Fruit fly (Drosophila melanogaster): ENCODE results near the gene Sol1.
A peak's percentile ranks its signal among the peaks of the same experiment; 100 is the strongest.

The Sol1 gene

DNA sequence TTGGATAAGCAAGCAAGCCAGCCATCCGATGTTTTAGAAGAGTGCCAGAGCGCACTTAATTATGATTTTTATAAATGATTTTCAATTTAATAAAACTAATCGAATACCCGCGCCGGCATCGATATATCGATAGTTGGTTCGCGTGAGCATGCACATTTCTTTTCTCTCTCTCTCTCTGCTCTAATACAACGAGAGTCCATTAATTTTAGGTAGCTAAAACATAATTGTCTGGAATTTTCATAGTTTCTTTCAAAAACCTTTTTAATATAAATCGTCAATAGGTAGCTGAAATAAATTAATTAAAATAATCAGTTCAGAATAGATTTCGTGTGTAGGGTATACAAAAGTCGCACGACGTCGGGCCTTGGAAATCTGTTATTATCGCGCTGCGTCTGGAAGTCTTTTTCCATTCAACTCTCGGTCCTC lies 62.9 kb downstream of the Sol1 start, which contains the start of gene CG18549 (continued):
- TF ChIP-seq Stat92E (GFP tag; optimal IDR thresholded peaks at IDR 0.05) (peak in 1 of 3 experiments; percentile 100), grn (GFP tag; optimal IDR thresholded peaks at IDR 0.05) (peak; percentile 97), crp (GFP tag; optimal IDR thresholded peaks at IDR 0.05) (peak; percentile 44 to 81), HLH4C (GFP tag; IDR thresholded peaks at IDR 0.05; ENCODE audit: partially characterized antibody) (peak; percentile 73), sens-2 (GFP tag; IDR thresholded peaks at IDR 0.05) (peak; percentile 100), CG6765 (GFP tag; optimal IDR thresholded peaks at IDR 0.05) (peak; percentile 99), CG8388 (GFP tag; optimal IDR thresholded peaks at IDR 0.05) (peak; percentile 100), CG6791 (GFP tag; IDR thresholded peaks at IDR 0.05; ENCODE audit: partially characterized antibody) (peak; percentile 81), CG17612 (GFP tag; IDR thresholded peaks at IDR 0.05) (peak; percentile 99), CG9817 (tag; optimal IDR thresholded peaks at IDR 0.05) (peak; percentile 100), en (GFP tag; optimal IDR thresholded peaks at IDR 0.05) (peak; percentile 99), ttk (GFP tag; IDR thresholded peaks at IDR 0.05) (peak; percentile 100), chm (GFP tag; IDR thresholded peaks at IDR 0.05) (peak; percentile 100), sob (GFP tag; IDR thresholded peaks at IDR 0.05) (peak; percentile 100), Bdp1 (GFP tag; optimal IDR thresholded peaks at IDR 0.05) (peak; percentile 96), ci (GFP tag; IDR thresholded peaks at IDR 0.05) (peak; percentile 100), CG17802 (tag; optimal IDR thresholded peaks at IDR 0.05) (peak; percentile 95), nerfin-2 (GFP tag; IDR thresholded peaks at IDR 0.05; ENCODE audit: partially characterized antibody) (peak; percentile 64; the same call in 1 of the 2 replicates), CrebB (tag; optimal IDR thresholded peaks at IDR 0.05) (peak; percentile 100), CG43689 (GFP tag; IDR thresholded peaks at IDR 0.05) (peak; percentile 99), ewg (GFP tag; optimal IDR thresholded peaks at IDR 0.05) (peak; percentile 99), CG10267 (tag; optimal IDR thresholded peaks at IDR 0.05) (peak; percentile 100), Gsc (GFP tag; IDR thresholded peaks at IDR 0.05) (peak; percentile 99), slou (GFP tag; optimal IDR thresholded peaks at IDR 0.05) (peak; percentile 99), CoRest (tag; optimal IDR thresholded peaks at IDR 0.05) (peak; percentile 100), CG11247 (GFP tag; IDR thresholded peaks at IDR 0.05) (peak; percentile 100), wor (GFP tag; IDR thresholded peaks at IDR 0.05) (peak; percentile 100), CG31365 (tag; optimal IDR thresholded peaks at IDR 0.05) (peak; percentile 95), Hmr (GFP tag; optimal IDR thresholded peaks at IDR 0.05) (peak; percentile 100), CG1647 (GFP tag; optimal IDR thresholded peaks at IDR 0.05) (peak; percentile 99), CG6854 (GFP tag; optimal IDR thresholded peaks at IDR 0.05) (peak; percentile 100), CG13123 (GFP tag; optimal IDR thresholded peaks at IDR 0.05) (peak; percentile 99), CG10209 (GFP tag; optimal IDR thresholded peaks at IDR 0.05) (peak; percentile 100), CG2875 (GFP tag; optimal IDR thresholded peaks at IDR 0.05) (peak; percentile 100), CG12659 (GFP tag; optimal IDR thresholded peaks at IDR 0.05) (peak; percentile 100), CG7556 (GFP tag; optimal IDR thresholded peaks at IDR 0.05) (peak; percentile 100), rib (GFP tag; IDR thresholded peaks at IDR 0.05) (peak; percentile 100), crc (GFP tag; optimal IDR thresholded peaks at IDR 0.05) (peak; percentile 98), D (optimal IDR thresholded peaks at IDR 0.05) (no peak), D (GFP tag; optimal IDR thresholded peaks at IDR 0.05) (peak; percentile 100), Dfd (GFP tag; optimal IDR thresholded peaks at IDR 0.05) (no peak), H15 (GFP tag; IDR thresholded peaks at IDR 0.05) (peak; percentile 100), CG4854 (GFP tag; optimal IDR thresholded peaks at IDR 0.05) (peak; percentile 99), CG6689 (GFP tag; IDR thresholded peaks at IDR 0.05) (peak; percentile 100), aop (GFP tag; IDR thresholded peaks at IDR 0.05) (peak; percentile 98), hbn (GFP tag; IDR thresholded peaks at IDR 0.05; ENCODE audit: partially characterized antibody) (peak; percentile 86), CG34224 (GFP tag; IDR thresholded peaks at IDR 0.05; ENCODE audit: partially characterized antibody) (peak; percentile 89), btn (GFP tag; optimal IDR thresholded peaks at IDR 0.05) (peak; percentile 99), stc (GFP tag; IDR thresholded peaks at IDR 0.05) (peak; percentile 100), Myb (GFP tag; optimal IDR thresholded peaks at IDR 0.05) (peak; percentile 92)

All from whole organism, embryonic.